Worm (Caenorhabditis elegans) whole organism, L2 larva: ENCODE results near the gene T04H1.12.

ENCODE experiments used
- elt-1 ChIP-seq: fragments of 150-350 bp; optimal IDR thresholded peaks from 2 replicates; lab custom pipeline; 2014; ENCODE audit warnings: missing biosample characterization, missing genetic modification characterization
- lin-13 ChIP-seq: fragments of 150-350 bp; optimal IDR thresholded peaks from 2 replicates; lab custom pipeline; 2014; ENCODE audit warnings: missing biosample characterization, missing genetic modification reagents, missing genetic modification characterization
- lsy-2 ChIP-seq, 2 experiments: fragments of 150-350 bp in 1 of 2; sonication (generic microtip) in 1 of 2; optimal IDR thresholded peaks; 2 replicates each; lab custom pipeline; 2014 to 2017; ENCODE audit warnings: missing biosample characterization in 2 of 2, missing genetic modification characterization in 2 of 2
- nhr-10 ChIP-seq: sonication (generic microtip); optimal IDR thresholded peaks from 2 replicates; lab custom pipeline; 2017; ENCODE audit warnings: missing biosample characterization, missing genetic modification characterization
- nhr-11 ChIP-seq: fragments of 150-350 bp; optimal IDR thresholded peaks from 2 replicates; lab custom pipeline; 2014; ENCODE audit warnings: missing biosample characterization, missing genetic modification characterization
- nhr-77 ChIP-seq: fragments of 150-350 bp; optimal IDR thresholded peaks from 2 replicates; lab custom pipeline; 2014; ENCODE audit warnings: missing biosample characterization, missing genetic modification characterization

The T04H1.12 gene

DNA sequence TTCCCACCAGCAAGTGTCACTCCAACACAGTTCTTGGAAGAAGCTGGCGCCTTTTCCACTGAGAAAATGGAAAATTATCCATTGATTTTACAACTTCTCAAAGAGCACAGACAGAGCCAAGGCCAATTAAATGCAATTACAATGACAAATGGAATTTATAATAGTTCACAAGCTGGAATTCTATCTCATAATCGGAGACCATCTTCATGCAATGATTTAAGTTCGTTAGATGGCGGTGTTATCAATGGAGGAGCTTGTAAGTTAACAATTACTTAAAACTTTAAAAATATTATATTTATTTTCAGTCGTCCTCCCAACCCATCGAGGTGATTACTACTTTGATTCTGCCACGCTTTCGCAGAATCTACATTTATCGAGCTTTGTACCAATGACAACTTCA, 50.2 kb downstream of the T04H1.12 start:
- TF ChIP-seq nhr-10 (tag; lab: Kevin White, UChicago), result no peak
- TF ChIP-seq elt-1 (tag; lab: Kevin White, UChicago), result no peak
- no peak for TF ChIP-seq nhr-77 (tag; lab: Kevin White, UChicago)
- TF ChIP-seq nhr-11 (tag; lab: Kevin White, UChicago), result no peak
- TF ChIP-seq lin-13, result no peak
- TF ChIP-seq lsy-2 (tag; optimal IDR thresholded peaks at IDR 0.05; lab: Kevin White, UChicago), result no peak
- TF ChIP-seq, all 48 proteins: peak for 0
